Fruit fly (Drosophila melanogaster) whole organism, embryonic: ENCODE data around the gene CG43179.

ENCODE experiments used
- Atf3 ChIP-seq: fragments of 200-800 bp; sonication (Bioruptor generic); optimal IDR thresholded peaks from 3 replicates; lab custom pipeline; 2016; ENCODE audit warnings: missing biosample characterization, missing genetic modification characterization
- Bgb ChIP-seq: fragments of 200-800 bp; sonication (Bioruptor generic); IDR thresholded peaks from 2 replicates; pipeline ENCODE4 v1.3.6; 2022; ENCODE audit warnings: missing biosample characterization, missing genetic modification characterization; ENCODE audit not compliant: partially characterized antibody
- CG10543 ChIP-seq: fragments of 200-800 bp; sonication (Bioruptor generic); optimal IDR thresholded peaks from 3 replicates; lab custom pipeline; 2017; ENCODE audit warnings: missing biosample characterization, mild to moderate bottlenecking, missing genetic modification characterization, moderate library complexity
- CG12104 ChIP-seq: fragments of 200-800 bp; sonication (Bioruptor generic); optimal IDR thresholded peaks from 3 replicates; lab custom pipeline; 2016; ENCODE audit warnings: missing biosample characterization, missing genetic modification characterization
- CG1233 ChIP-seq: fragments of 200-800 bp; sonication (Bioruptor generic); optimal IDR thresholded peaks from 4 replicates; lab custom pipeline; 2018; ENCODE audit warnings: missing biosample characterization, mild to moderate bottlenecking, missing genetic modification characterization
- CG12391 ChIP-seq: fragments of 200-800 bp; sonication (Bioruptor generic); optimal IDR thresholded peaks from 3 replicates; lab custom pipeline; 2018; ENCODE audit warnings: missing biosample characterization, mild to moderate bottlenecking, missing genetic modification characterization, moderate library complexity
- CG13624 ChIP-seq: fragments of 200-800 bp; sonication (Bioruptor generic); optimal IDR thresholded peaks from 2 replicates; lab custom pipeline; 2016; ENCODE audit warnings: missing biosample characterization, missing genetic modification characterization
- CG14860 ChIP-seq: fragments of 200-800 bp; sonication (Bioruptor generic); IDR thresholded peaks from 3 replicates; pipeline ENCODE4 v1.3.6; 2022; ENCODE audit warnings: missing biosample characterization, missing genetic modification characterization; ENCODE audit not compliant: partially characterized antibody
- CG17186 ChIP-seq: fragments of 200-800 bp; sonication (Bioruptor generic); optimal IDR thresholded peaks from 3 replicates; lab custom pipeline; 2017; ENCODE audit warnings: missing biosample characterization, missing genetic modification reagents, missing genetic modification characterization
- CG1832 ChIP-seq: fragments of 200-800 bp; sonication (Bioruptor generic); optimal IDR thresholded peaks from 2 replicates; lab custom pipeline; 2017; ENCODE audit warnings: missing biosample characterization, mild to moderate bottlenecking, missing genetic modification characterization, inconsistent platforms
- CG3163 ChIP-seq: fragments of 200-800 bp; sonication (Bioruptor generic); optimal IDR thresholded peaks from 3 replicates; lab custom pipeline; 2016; ENCODE audit warnings: missing biosample characterization, missing genetic modification characterization
- CG33213 ChIP-seq: fragments of 200-800 bp; sonication (Bioruptor generic); optimal IDR thresholded peaks from 3 replicates; lab custom pipeline; 2016; ENCODE audit warnings: missing biosample characterization, missing genetic modification characterization
- CG7839 ChIP-seq: fragments of 200-800 bp; sonication (Bioruptor generic); optimal IDR thresholded peaks from 3 replicates; lab custom pipeline; 2018; ENCODE audit warnings: missing biosample characterization, mild to moderate bottlenecking, missing genetic modification characterization, moderate library complexity
- CG8765 ChIP-seq: fragments of 200-800 bp; sonication (Bioruptor generic); IDR thresholded peaks from 2 replicates; pipeline ENCODE4 v1.3.6; 2022; ENCODE audit warnings: missing biosample characterization, missing genetic modification characterization
- CG9817 ChIP-seq: fragments of 200-800 bp; sonication (Bioruptor generic); optimal IDR thresholded peaks from 2 replicates; lab custom pipeline; 2018; ENCODE audit warnings: missing biosample characterization, mild to moderate bottlenecking, missing genetic modification characterization, moderate library complexity
- CoRest ChIP-seq: fragments of 200-800 bp; sonication (Bioruptor generic); optimal IDR thresholded peaks from 3 replicates; lab custom pipeline; 2018; ENCODE audit warnings: missing biosample characterization, mild to moderate bottlenecking, missing genetic modification characterization, moderate library complexity
- D19A ChIP-seq: fragments of 200-800 bp; optimal IDR thresholded peaks from 3 replicates; lab custom pipeline; 2019; ENCODE audit warnings: missing biosample characterization, mild to moderate bottlenecking, missing genetic modification characterization, moderate library complexity
- Dip2 ChIP-seq: fragments of 200-800 bp; sonication (Bioruptor generic); IDR thresholded peaks from 2 replicates; pipeline ENCODE4 v1.3.6; 2022; ENCODE audit warnings: missing biosample characterization, missing genetic modification characterization
- Doc2 ChIP-seq: fragments of 200-800 bp; sonication (Bioruptor generic); IDR thresholded peaks from 2 replicates; pipeline ENCODE4 v1.3.6; 2022; ENCODE audit warnings: missing biosample characterization, missing genetic modification characterization
- Dp ChIP-seq: fragments of 200-800 bp; sonication (Bioruptor generic); optimal IDR thresholded peaks from 2 replicates; lab custom pipeline; 2018; ENCODE audit warnings: missing biosample characterization, mild to moderate bottlenecking, missing genetic modification characterization, moderate library complexity
- Drgx ChIP-seq: fragments of 200-800 bp; sonication (Bioruptor generic); IDR thresholded peaks from 2 replicates; pipeline ENCODE4 v1.3.6; 2022; ENCODE audit warnings: missing biosample characterization, missing genetic modification characterization
- Ets65A ChIP-seq: fragments of 200-800 bp; sonication (Bioruptor generic); peaks from one replicate; lab custom pipeline; 2016; ENCODE audit warnings: missing biosample characterization, missing genetic modification characterization
- H2.0 ChIP-seq: fragments of 200-800 bp; sonication (Bioruptor generic); IDR thresholded peaks from 2 replicates; pipeline ENCODE4 v1.3.6; 2022; ENCODE audit warnings: missing biosample characterization, missing genetic modification characterization
- HLH3B ChIP-seq: fragments of 200-800 bp; sonication (Bioruptor generic); IDR thresholded peaks from 2 replicates; pipeline ENCODE4 v1.3.6; 2022; ENCODE audit warnings: missing biosample characterization, missing genetic modification characterization
- Hmr ChIP-seq: fragments of 200-800 bp; sonication (Bioruptor generic); optimal IDR thresholded peaks from 3 replicates; lab custom pipeline; 2017; ENCODE audit warnings: mild to moderate bottlenecking, missing biosample characterization, missing genetic modification reagents, missing genetic modification characterization
- Jarid2 ChIP-seq: fragments of 200-800 bp; sonication (Bioruptor generic); optimal IDR thresholded peaks from 3 replicates; lab custom pipeline; 2017; ENCODE audit warnings: mild to moderate bottlenecking, missing biosample characterization, missing genetic modification reagents, missing genetic modification characterization
- NC2α ChIP-seq: fragments of 200-800 bp; sonication (Bioruptor generic); optimal IDR thresholded peaks from 2 replicates; lab custom pipeline; 2016; ENCODE audit warnings: missing biosample characterization, missing genetic modification characterization
- Ravus ChIP-seq: fragments of 200-800 bp; sonication (Bioruptor generic); IDR thresholded peaks from 2 replicates; pipeline ENCODE4 v1.3.6; 2022; ENCODE audit warnings: missing biosample characterization, missing genetic modification characterization
- Spps ChIP-seq: fragments of 200-800 bp; sonication (Bioruptor generic); optimal IDR thresholded peaks from 2 replicates; lab custom pipeline; 2018; ENCODE audit warnings: missing biosample characterization, mild to moderate bottlenecking, missing genetic modification characterization
- Tbp ChIP-seq: fragments of >200 bp; optimal IDR thresholded peaks from 2 replicates; lab custom pipeline; 2018; ENCODE audit warnings: missing biosample characterization, missing genetic modification characterization
- ara ChIP-seq: fragments of 200-800 bp; sonication (Bioruptor generic); IDR thresholded peaks from 2 replicates; pipeline ENCODE4 v1.3.6; 2022; ENCODE audit warnings: missing biosample characterization, missing genetic modification characterization
- ato ChIP-seq: fragments of 200-800 bp; sonication (Bioruptor generic); IDR thresholded peaks from 2 replicates; pipeline ENCODE4 v1.3.6; 2022; ENCODE audit warnings: missing biosample characterization, missing genetic modification characterization; ENCODE audit not compliant: partially characterized antibody
- az2 ChIP-seq: fragments of 200-800 bp; sonication (Bioruptor generic); optimal IDR thresholded peaks from 3 replicates; lab custom pipeline; 2016; ENCODE audit warnings: missing biosample characterization, missing genetic modification characterization
- bab2 ChIP-seq: fragments of 200-800 bp; sonication (Bioruptor generic); optimal IDR thresholded peaks from 2 replicates; lab custom pipeline; 2016; ENCODE audit warnings: missing biosample characterization, missing genetic modification characterization
- cg ChIP-seq: fragments of 200-800 bp; sonication (Bioruptor generic); optimal IDR thresholded peaks from 3 replicates; lab custom pipeline; 2019; ENCODE audit warnings: missing biosample characterization, mild to moderate bottlenecking, missing genetic modification characterization, moderate library complexity
- esg ChIP-seq: fragments of 200-800 bp; sonication (Bioruptor generic); conservative IDR thresholded peaks from 2 replicates; pipeline ENCODE4 v1.3.6; 2022; ENCODE audit warnings: missing biosample characterization, missing genetic modification characterization
- fd102C ChIP-seq: fragments of 200-800 bp; sonication (Bioruptor generic); optimal IDR thresholded peaks from 2 replicates; lab custom pipeline; 2018; ENCODE audit warnings: missing biosample characterization, mild to moderate bottlenecking, missing genetic modification characterization, moderate library complexity
- fru ChIP-seq: fragments of >200 bp; optimal IDR thresholded peaks from 2 replicates; lab custom pipeline; 2017
- kay ChIP-seq: fragments of 200-800 bp; sonication (Bioruptor generic); optimal IDR thresholded peaks from 2 replicates; lab custom pipeline; 2016; ENCODE audit warnings: missing biosample characterization, missing genetic modification characterization
- lola ChIP-seq, 3 experiments: fragments of >200 bp in 2 of 3; fragments of 200-800 bp in 1 of 3; sonication (Bioruptor generic) in 1 of 3; optimal IDR thresholded peaks; 2 replicates each; lab custom pipeline; 2017 to 2019; ENCODE audit warnings: missing biosample characterization in 3 of 3, missing genetic modification characterization in 3 of 3, mild to moderate bottlenecking in 1 of 3, moderate library complexity in 1 of 3
- luna ChIP-seq: fragments of 200-800 bp; sonication (Bioruptor generic); optimal IDR thresholded peaks from 2 replicates; lab custom pipeline; 2016; ENCODE audit warnings: missing biosample characterization, missing genetic modification characterization
- mirr ChIP-seq: fragments of 200-800 bp; sonication (Bioruptor generic); optimal IDR thresholded peaks from 3 replicates; lab custom pipeline; 2018; ENCODE audit warnings: missing biosample characterization, mild to moderate bottlenecking, missing genetic modification characterization
- nerfin-1 ChIP-seq: fragments of 200-800 bp; sonication (Bioruptor generic); optimal IDR thresholded peaks from 3 replicates; lab custom pipeline; 2019; ENCODE audit warnings: missing biosample characterization, mild to moderate bottlenecking, missing genetic modification characterization, moderate library complexity
- pho ChIP-seq: fragments of 200-800 bp; sonication (Bioruptor generic); optimal IDR thresholded peaks from 2 replicates; lab custom pipeline; 2016; ENCODE audit warnings: missing biosample characterization, missing genetic modification characterization
- repo ChIP-seq: fragments of 200-800 bp; sonication (Bioruptor generic); optimal IDR thresholded peaks from 2 replicates; lab custom pipeline; 2016; ENCODE audit warnings: missing biosample characterization, missing genetic modification characterization
- rib ChIP-seq: fragments of 200-800 bp; sonication (Bioruptor generic); IDR thresholded peaks from 2 replicates; pipeline ENCODE4 v1.3.6; 2022; ENCODE audit warnings: missing biosample characterization, missing genetic modification characterization
- row ChIP-seq: fragments of 200-800 bp; sonication (Bioruptor generic); IDR thresholded peaks from 3 replicates; pipeline ENCODE4 v1.3.6; 2022; ENCODE audit warnings: missing biosample characterization, missing genetic modification characterization
- sd ChIP-seq: fragments of 200-800 bp; sonication (Bioruptor generic); optimal IDR thresholded peaks from 3 replicates; lab custom pipeline; 2018; ENCODE audit warnings: missing biosample characterization, mild to moderate bottlenecking, missing genetic modification characterization, moderate library complexity
- sr ChIP-seq: fragments of 200-800 bp; sonication (Bioruptor generic); IDR thresholded peaks from 3 replicates; pipeline ENCODE4 v1.3.6; 2022; ENCODE audit warnings: missing biosample characterization, missing genetic modification characterization
- stc ChIP-seq: fragments of 200-800 bp; sonication (Bioruptor generic); IDR thresholded peaks from 2 replicates; pipeline ENCODE4 v1.3.6; 2022; ENCODE audit warnings: missing biosample characterization, missing genetic modification characterization
- tio ChIP-seq: fragments of 200-800 bp; sonication (Bioruptor generic); optimal IDR thresholded peaks from 2 replicates; lab custom pipeline; 2017; ENCODE audit warnings: missing biosample characterization, missing genetic modification characterization, inconsistent platforms

Gene CG43179

DNA sequence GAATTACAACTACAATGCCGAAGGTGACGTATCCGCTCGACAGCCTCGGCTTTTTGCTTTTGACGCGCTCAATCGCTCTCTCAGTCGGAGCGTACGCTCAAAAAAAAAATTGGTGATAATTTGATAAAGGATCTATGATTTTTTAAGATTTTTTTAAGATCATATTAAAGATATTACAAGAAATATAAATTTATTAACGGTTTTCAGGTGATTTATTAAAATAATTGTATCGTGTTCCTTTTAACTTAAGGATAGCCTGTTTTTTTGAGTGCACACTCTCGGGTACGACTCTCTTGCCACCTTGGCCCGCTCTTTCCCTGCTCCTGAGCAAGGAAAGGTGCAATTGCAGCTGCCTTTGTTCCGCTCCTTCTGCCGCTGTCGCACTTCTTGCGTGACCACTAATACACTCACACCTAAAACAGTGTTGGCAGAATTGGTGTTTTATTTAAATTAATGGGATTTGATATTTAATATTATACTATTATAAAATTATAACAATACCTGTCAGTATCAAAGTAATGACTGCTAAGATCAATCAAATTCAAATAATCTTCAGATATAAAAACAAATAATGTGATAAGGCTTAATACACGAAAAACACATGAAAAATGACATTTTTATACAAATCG is 22.1 kb downstream of the CG43179 start (continued):
- TF ChIP-seq CG12104 = peak; percentile 68
- TF ChIP-seq CG10543 = peak; percentile 36
- no peak for TF ChIP-seq CG13624 (GFP tag; lab: Kevin White, UChicago)
- peak; percentile 60 for TF ChIP-seq nerfin-1 (tag; lab: Kevin White, UChicago)
- TF ChIP-seq Ets65A (GFP tag; lab: Kevin White, UChicago) = peak; percentile 92
- TF ChIP-seq fru (lab: Kevin White, UChicago) = no peak
- peak; percentile 69 for TF ChIP-seq esg (GFP tag; lab: Robert Waterston, UW)
- TF ChIP-seq CG33213 = no peak
- TF ChIP-seq Atf3 (GFP tag; lab: Kevin White, UChicago) = no peak
- no peak for TF ChIP-seq mirr (GFP tag; lab: Kevin White, UChicago)
- no peak for TF ChIP-seq NC2α (GFP tag; lab: Kevin White, UChicago)
- peak; percentile 87 for TF ChIP-seq CG12391 (tag; lab: Kevin White, UChicago)
- no peak for TF ChIP-seq Bgb
- TF ChIP-seq CG7839 (tag; lab: Kevin White, UChicago) = peak; percentile 86
- TF ChIP-seq row (GFP tag; lab: Robert Waterston, UW) = peak; percentile 90
- TF ChIP-seq CoRest = peak; percentile 79
- TF ChIP-seq Dip2 (GFP tag; lab: Robert Waterston, UW) = no peak
- TF ChIP-seq Spps (tag; lab: Kevin White, UChicago) = peak; percentile 64
- peak; percentile 72 for TF ChIP-seq az2 (GFP tag; lab: Kevin White, UChicago)
- TF ChIP-seq Drgx (GFP tag; lab: Robert Waterston, UW) = peak; percentile 97
- TF ChIP-seq Hmr (GFP tag; lab: Kevin White, UChicago) = peak; percentile 86
- TF ChIP-seq stc (GFP tag; lab: Robert Waterston, UW) = peak; percentile 86
- no peak for TF ChIP-seq sd (tag; lab: Kevin White, UChicago)
- TF ChIP-seq CG1233 = peak; percentile 69
- TF ChIP-seq CG8765 = peak; percentile 89
- TF ChIP-seq Ravus (GFP tag; lab: Robert Waterston, UW) = peak; percentile 65
- TF ChIP-seq kay (GFP tag; lab: Kevin White, UChicago) = peak; percentile 59
- no peak for TF ChIP-seq CG17186
- TF ChIP-seq Jarid2 = no peak
- no peak for TF ChIP-seq Dp (GFP tag; lab: Kevin White, UChicago)
- TF ChIP-seq luna = no peak
- TF ChIP-seq D19A (tag; lab: Kevin White, UChicago) = peak; percentile 82
- TF ChIP-seq CG3163 (GFP tag; lab: Kevin White, UChicago) = no peak
- peak; percentile 9 for TF ChIP-seq pho (GFP tag; lab: Kevin White, UChicago)
- peak; percentile 87 for TF ChIP-seq ara (GFP tag; lab: Robert Waterston, UW)
- TF ChIP-seq repo = no peak
- peak in 1 of 3 experiments; percentile 88 for TF ChIP-seq lola (GFP tag; optimal IDR thresholded peaks at IDR 0.05; lab: Kevin White, UChicago)
- TF ChIP-seq ato = no peak
- no peak for TF ChIP-seq rib (GFP tag; lab: Robert Waterston, UW)
- TF ChIP-seq CG14860 = no peak
- TF ChIP-seq Tbp (GFP tag; lab: Kevin White, UChicago) = no peak
- TF ChIP-seq cg = no peak
- no peak for TF ChIP-seq sr (GFP tag; lab: Robert Waterston, UW)
- TF ChIP-seq CG1832 (GFP tag; lab: Kevin White, UChicago) = peak; percentile 2
- peak; percentile 81 for TF ChIP-seq HLH3B
- peak; percentile 55 for TF ChIP-seq CG9817 (tag; lab: Kevin White, UChicago)
- TF ChIP-seq Doc2 (GFP tag; lab: Robert Waterston, UW) = no peak
- peak; percentile 81 for TF ChIP-seq H2.0 (GFP tag; lab: Robert Waterston, UW)
- peak; percentile 41 for TF ChIP-seq bab2 (GFP tag; lab: Kevin White, UChicago)
- peak; percentile 94 for TF ChIP-seq fd102C (GFP tag; lab: Kevin White, UChicago)
- no peak for TF ChIP-seq tio
